Worm (Caenorhabditis elegans) whole organism, L3 larva: ENCODE data around the gene inpp-5K.

ENCODE experiments used
- R02D3.7 ChIP-seq: fragments of 150-350 bp; optimal IDR thresholded peaks from 2 replicates; lab custom pipeline; 2014; ENCODE audit warnings: missing biosample characterization, missing genetic modification characterization
- ZK546.5 ChIP-seq: sonication (generic microtip); optimal IDR thresholded peaks from 2 replicates; lab custom pipeline; 2017; ENCODE audit warnings: missing biosample characterization, missing genetic modification characterization
- aly-2 ChIP-seq: fragments of 150-350 bp; optimal IDR thresholded peaks from 2 replicates; lab custom pipeline; 2014; ENCODE audit warnings: missing biosample characterization, missing genetic modification characterization
- ama-1 ChIP-seq: fragments of 150-350 bp; optimal IDR thresholded peaks from 2 replicates; lab custom pipeline; 2018
- ceh-28 ChIP-seq: fragments of 150-350 bp; optimal IDR thresholded peaks from 2 replicates; lab custom pipeline; 2014; ENCODE audit warnings: missing biosample characterization, missing genetic modification reagents, missing genetic modification characterization
- ceh-82 ChIP-seq: fragments of 150-350 bp; optimal IDR thresholded peaks from 2 replicates; lab custom pipeline; 2014; ENCODE audit warnings: missing biosample characterization, missing genetic modification characterization
- daf-12 ChIP-seq: fragments of 150-350 bp; optimal IDR thresholded peaks from 2 replicates; lab custom pipeline; 2014; ENCODE audit warnings: missing biosample characterization, missing genetic modification reagents, missing genetic modification characterization
- egl-27 ChIP-seq: sonication (generic microtip); optimal IDR thresholded peaks from 4 replicates; lab custom pipeline; 2017; ENCODE audit warnings: missing biosample characterization, missing genetic modification reagents, missing genetic modification characterization
- egl-5 ChIP-seq: fragments of 150-350 bp; optimal IDR thresholded peaks from 2 replicates; lab custom pipeline; 2017; ENCODE audit warnings: missing biosample characterization, missing genetic modification reagents, missing genetic modification characterization, inconsistent platforms
- elt-1 ChIP-seq: fragments of 150-350 bp; optimal IDR thresholded peaks from 2 replicates; lab custom pipeline; 2014; ENCODE audit warnings: missing biosample characterization, missing genetic modification characterization
- elt-2 ChIP-seq: sonication (generic microtip); optimal IDR thresholded peaks from 2 replicates; lab custom pipeline; 2016; ENCODE audit warnings: missing genetic modification reagents, mild to moderate bottlenecking, missing genetic modification characterization, missing compliant biosample characterization
- elt-3 ChIP-seq, 3 experiments: fragments of 150-350 bp in 1 of 3; sonication (generic microtip) in 2 of 3; optimal IDR thresholded peaks; 2 replicates in 2 of 3; 4 replicates in 1 of 3; lab custom pipeline; 2014 to 2017; ENCODE audit warnings: missing biosample characterization in 3 of 3, missing genetic modification characterization in 3 of 3
- eor-1 ChIP-seq, 2 experiments: fragments of 150-350 bp; optimal IDR thresholded peaks; 2 replicates each; lab custom pipeline; 2014 to 2018; ENCODE audit warnings: missing biosample characterization in 2 of 2, missing genetic modification characterization in 2 of 2
- fkh-10 ChIP-seq: sonication (generic microtip); optimal IDR thresholded peaks from 2 replicates; lab custom pipeline; 2017; ENCODE audit warnings: missing biosample characterization, missing genetic modification reagents, missing genetic modification characterization
- fkh-2 ChIP-seq: fragments of 150-350 bp; optimal IDR thresholded peaks from 2 replicates; lab custom pipeline; 2014; ENCODE audit warnings: missing biosample characterization, missing genetic modification reagents, missing genetic modification characterization
- fos-1 ChIP-seq: fragments of 150-350 bp; optimal IDR thresholded peaks from 2 replicates; lab custom pipeline; 2014; ENCODE audit warnings: missing biosample characterization, missing genetic modification characterization
- hmg-11 ChIP-seq: sonication (generic microtip); optimal IDR thresholded peaks from 2 replicates; lab custom pipeline; 2016; ENCODE audit warnings: missing genetic modification characterization, missing compliant biosample characterization
- jun-1 ChIP-seq: fragments of 150-350 bp; optimal IDR thresholded peaks from 2 replicates; lab custom pipeline; 2014; ENCODE audit warnings: missing biosample characterization, missing genetic modification reagents, missing genetic modification characterization
- lin-15B ChIP-seq: fragments of 150-350 bp; optimal IDR thresholded peaks from 2 replicates; lab custom pipeline; 2014; ENCODE audit warnings: missing biosample characterization, missing genetic modification characterization
- lin-39 ChIP-seq: fragments of 150-350 bp; optimal IDR thresholded peaks from 2 replicates; lab custom pipeline; 2018; ENCODE audit warnings: missing biosample characterization, missing genetic modification reagents, missing genetic modification characterization
- lsy-12 ChIP-seq: sonication (generic microtip); optimal IDR thresholded peaks from 2 replicates; lab custom pipeline; 2016; ENCODE audit warnings: mild to moderate bottlenecking, missing genetic modification characterization, missing compliant biosample characterization
- mdl-1 ChIP-seq: fragments of 150-350 bp; optimal IDR thresholded peaks from 2 replicates; lab custom pipeline; 2014; ENCODE audit warnings: missing biosample characterization, missing genetic modification characterization
- mml-1 ChIP-seq: fragments of 150-350 bp; sonication (generic microtip); optimal IDR thresholded peaks from 3 replicates; lab custom pipeline; 2014; ENCODE audit warnings: missing biosample characterization, missing genetic modification characterization
- nfya-1 ChIP-seq: sonication (generic microtip); optimal IDR thresholded peaks from 2 replicates; lab custom pipeline; 2017; ENCODE audit warnings: missing genetic modification characterization, mild to moderate bottlenecking, missing compliant biosample characterization, antibody characterized with exemption, moderate library complexity; ENCODE audit not compliant: insufficient read depth
- nhr-11 ChIP-seq: fragments of 150-350 bp; optimal IDR thresholded peaks from 2 replicates; lab custom pipeline; 2014; ENCODE audit warnings: missing biosample characterization, missing genetic modification characterization
- nhr-23 ChIP-seq: fragments of 150-350 bp; optimal IDR thresholded peaks from 2 replicates; lab custom pipeline; 2014; ENCODE audit warnings: missing biosample characterization, missing genetic modification reagents, missing genetic modification characterization
- nhr-25 ChIP-seq: sonication (generic microtip); optimal IDR thresholded peaks from 2 replicates; lab custom pipeline; 2017; ENCODE audit warnings: missing biosample characterization, missing genetic modification characterization
- nhr-28 ChIP-seq: fragments of 150-350 bp; optimal IDR thresholded peaks from 2 replicates; lab custom pipeline; 2014; ENCODE audit warnings: missing biosample characterization, missing genetic modification characterization
- nhr-43 ChIP-seq: sonication (generic microtip); optimal IDR thresholded peaks from 2 replicates; lab custom pipeline; 2016; ENCODE audit warnings: mild to moderate bottlenecking, missing genetic modification characterization, missing compliant biosample characterization; ENCODE audit not compliant: poor library complexity, severe bottlenecking
- nhr-67 ChIP-seq: fragments of 150-350 bp; optimal IDR thresholded peaks from 2 replicates; lab custom pipeline; 2014; ENCODE audit warnings: missing biosample characterization, missing genetic modification characterization
- nhr-76 ChIP-seq: fragments of 150-350 bp; sonication (generic microtip); optimal IDR thresholded peaks from 5 replicates; lab custom pipeline; 2014; ENCODE audit warnings: missing biosample characterization, missing genetic modification characterization
- pha-4 ChIP-seq: fragments of 150-350 bp; optimal IDR thresholded peaks from 2 replicates; lab custom pipeline; 2014; ENCODE audit warnings: missing biosample characterization, missing genetic modification reagents, missing genetic modification characterization
- pqm-1 ChIP-seq: fragments of 150-350 bp; optimal IDR thresholded peaks from 2 replicates; lab custom pipeline; 2017; ENCODE audit warnings: missing biosample characterization, missing genetic modification characterization, inconsistent platforms
- skn-1 ChIP-seq: fragments of 150-350 bp; optimal IDR thresholded peaks from 2 replicates; lab custom pipeline; 2014; ENCODE audit warnings: missing biosample characterization, missing genetic modification characterization
- tbx-2 ChIP-seq: sonication (generic microtip); optimal IDR thresholded peaks from 2 replicates; lab custom pipeline; 2016; ENCODE audit warnings: mild to moderate bottlenecking, missing genetic modification characterization, missing compliant biosample characterization
- unc-62 ChIP-seq: fragments of 150-350 bp; sonication (generic microtip); optimal IDR thresholded peaks from 4 replicates; lab custom pipeline; 2014; ENCODE audit warnings: missing biosample characterization, missing genetic modification reagents, missing genetic modification characterization
- zag-1 ChIP-seq: fragments of 150-350 bp; optimal IDR thresholded peaks from 2 replicates; lab custom pipeline; 2014; ENCODE audit warnings: missing biosample characterization, missing genetic modification characterization
- ztf-11 ChIP-seq: fragments of 150-350 bp; optimal IDR thresholded peaks from 2 replicates; lab custom pipeline; 2014; ENCODE audit warnings: missing biosample characterization, missing genetic modification characterization
- ztf-4 ChIP-seq: fragments of 150-350 bp; optimal IDR thresholded peaks from 2 replicates; lab custom pipeline; 2014; ENCODE audit warnings: missing biosample characterization, missing genetic modification characterization

Gene inpp-5K

DNA sequence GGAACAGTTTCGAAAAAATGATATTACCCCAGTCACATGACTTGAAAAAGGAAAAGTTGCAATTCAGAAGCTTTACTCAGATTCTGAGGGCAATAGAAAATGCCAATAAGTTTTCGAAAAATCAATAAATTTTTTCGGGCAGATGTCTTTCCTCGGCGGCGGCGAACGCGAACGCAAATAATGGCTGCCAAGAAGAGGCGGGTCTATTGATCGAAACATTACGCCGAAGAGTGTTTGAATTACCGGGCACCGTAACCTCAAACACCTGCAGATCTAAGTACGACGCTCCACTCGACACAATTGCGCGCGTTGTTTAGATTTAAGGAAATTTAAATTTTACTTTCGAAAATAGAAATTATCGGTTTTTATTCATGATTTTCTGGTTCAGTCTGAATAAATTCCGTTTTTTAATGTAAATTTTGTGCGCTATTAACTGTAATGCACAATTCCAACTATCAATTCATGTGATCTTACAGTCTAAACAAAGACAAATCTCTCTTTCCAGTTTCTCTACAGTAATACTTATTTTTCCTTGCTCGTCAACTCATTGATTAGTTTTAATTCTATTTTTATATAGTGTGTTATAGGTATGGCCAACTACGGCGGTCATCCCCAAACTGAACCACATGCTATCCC, 2.8 kb upstream of the inpp-5K start, which contains the start of gene prp-8:
Gene prp-8 (plus strand): TSS at position 586 of the 636 bp plus-strand sequence.
- TF ChIP-seq pha-4, result peak; percentile 98
- TF ChIP-seq ceh-28 (tag; lab: Kevin White, UChicago), result peak; percentile 89
- peak; percentile 60 for TF ChIP-seq ama-1
- peak; percentile 71 for TF ChIP-seq elt-2
- peak; percentile 87 for TF ChIP-seq lsy-12 (tag; lab: Kevin White, UChicago)
- TF ChIP-seq ceh-82, result no peak
- peak; percentile 64 for TF ChIP-seq fkh-10 (GFP tag; lab: Kevin White, UChicago)
- TF ChIP-seq fkh-2, result no peak
- no peak for TF ChIP-seq mml-1 (tag; lab: Kevin White, UChicago)
- TF ChIP-seq tbx-2 (tag; lab: Kevin White, UChicago), result no peak
- no peak for TF ChIP-seq eor-1 (tag; optimal IDR thresholded peaks at IDR 0.05; lab: Kevin White, UChicago)
- TF ChIP-seq aly-2 (tag; lab: Kevin White, UChicago), result no peak
- peak; percentile 20 for TF ChIP-seq unc-62
- peak; percentile 94 for TF ChIP-seq nhr-25
- peak; percentile 96 for TF ChIP-seq lin-15B (tag; lab: Kevin White, UChicago)
- TF ChIP-seq ztf-11, result no peak
- no peak for TF ChIP-seq fos-1 (tag; lab: Kevin White, UChicago)
- TF ChIP-seq nhr-76 (tag; lab: Kevin White, UChicago), result no peak
- peak; percentile 61 for TF ChIP-seq R02D3.7 (tag; lab: Kevin White, UChicago)
- no peak for TF ChIP-seq nhr-11 (tag; lab: Kevin White, UChicago)
- peak; percentile 86 for TF ChIP-seq skn-1
- TF ChIP-seq zag-1 (tag; lab: Kevin White, UChicago), result no peak
- peak; percentile 90 for TF ChIP-seq egl-5
- TF ChIP-seq nhr-28, result no peak
- peak; percentile 52 for TF ChIP-seq pqm-1 (tag; lab: Kevin White, UChicago)
- peak; percentile 85 for TF ChIP-seq hmg-11 (tag; lab: Kevin White, UChicago)
- peak; percentile 3 for TF ChIP-seq egl-27 (tag; lab: Kevin White, UChicago)
- TF ChIP-seq jun-1 (tag; lab: Kevin White, UChicago), result peak; percentile 50
- no peak for TF ChIP-seq ztf-4 (tag; lab: Kevin White, UChicago)
- no peak for TF ChIP-seq mdl-1
- peak; percentile 81 for TF ChIP-seq ZK546.5 (tag; lab: Kevin White, UChicago)
- TF ChIP-seq elt-3 (tag; optimal IDR thresholded peaks at IDR 0.05; lab: Kevin White, UChicago), result no peak
- peak; percentile 98 for TF ChIP-seq nfya-1 (tag; lab: Kevin White, UChicago)
- peak; percentile 24 for TF ChIP-seq elt-1 (tag; lab: Kevin White, UChicago)
- TF ChIP-seq nhr-43 (tag; lab: Kevin White, UChicago), result peak; percentile 72
- no peak for TF ChIP-seq nhr-67 (tag; lab: Kevin White, UChicago)
- peak; percentile 91 for TF ChIP-seq nhr-23 (tag; lab: Kevin White, UChicago)
- peak; percentile 99 for TF ChIP-seq lin-39 (tag; lab: Kevin White, UChicago)

DNA sequence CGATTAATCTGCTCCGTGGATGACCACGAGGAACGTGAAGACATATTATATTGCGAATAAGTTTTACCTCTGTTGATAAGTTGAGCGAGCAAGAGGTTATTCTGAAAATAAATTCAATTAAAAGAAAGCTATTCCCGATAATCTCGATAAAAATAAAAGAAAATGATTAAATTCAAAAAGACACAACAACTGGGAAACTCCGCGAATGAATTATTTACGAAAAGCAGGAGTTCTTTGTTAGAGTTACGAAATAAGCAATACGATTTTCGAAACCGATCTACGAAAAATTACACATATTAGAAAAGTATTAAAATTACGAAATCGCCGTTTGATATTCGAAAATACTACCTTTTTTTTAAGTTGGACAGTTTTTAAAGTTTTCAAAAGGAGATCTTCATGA, 2.1 kb upstream of the inpp-5K start, which contains the start of gene bath-42:
Gene bath-42 (minus strand): TSS at position 101 of the 400 bp plus-strand sequence.
- no peak for TF ChIP-seq skn-1
- TF ChIP-seq nhr-11 (tag; lab: Kevin White, UChicago), result no peak
- no peak for TF ChIP-seq daf-12
- no peak for TF ChIP-seq tbx-2 (tag; lab: Kevin White, UChicago)
- no peak for TF ChIP-seq R02D3.7 (tag; lab: Kevin White, UChicago)
- no peak for TF ChIP-seq ztf-11
- no peak for TF ChIP-seq eor-1 (tag; optimal IDR thresholded peaks at IDR 0.05; lab: Kevin White, UChicago)
- TF ChIP-seq pha-4, result no peak
- TF ChIP-seq zag-1 (tag; lab: Kevin White, UChicago), result no peak
- TF ChIP-seq elt-3 (tag; optimal IDR thresholded peaks at IDR 0.05; lab: Kevin White, UChicago), result no peak
- no peak for TF ChIP-seq fkh-10 (GFP tag; lab: Kevin White, UChicago)
